Worm (Caenorhabditis elegans) whole organism, L4 larva: ENCODE results near the gene F54F2.7.

ENCODE experiments used
- F10B5.3 ChIP-seq: sonication (generic microtip); optimal IDR thresholded peaks from 2 replicates; lab custom pipeline; 2016; ENCODE audit warnings: mild to moderate bottlenecking, missing genetic modification characterization, missing compliant biosample characterization
- F26F4.8 ChIP-seq: fragments of 200-800 bp; sonication (Bioruptor generic); conservative IDR thresholded peaks from 2 replicates; pipeline ENCODE4 v1.3.6; 2022; ENCODE audit warnings: missing genetic modification characterization, missing compliant biosample characterization
- F37D6.2 ChIP-seq: sonication (generic microtip); optimal IDR thresholded peaks from 2 replicates; lab custom pipeline; 2016; ENCODE audit warnings: mild to moderate bottlenecking, missing genetic modification characterization, missing compliant biosample characterization
- F49E8.2 ChIP-seq: sonication (generic microtip); optimal IDR thresholded peaks from 2 replicates; lab custom pipeline; 2016; ENCODE audit warnings: missing compliant biosample characterization, mild to moderate bottlenecking, missing genetic modification characterization, borderline replicate concordance
- R02D3.7 ChIP-seq: fragments of 150-350 bp; sonication (generic microtip); optimal IDR thresholded peaks from 3 replicates; lab custom pipeline; 2014; ENCODE audit warnings: missing biosample characterization, missing genetic modification characterization
- T20F7.1 ChIP-seq: fragments of 200-800 bp; sonication (Bioruptor generic); optimal IDR thresholded peaks from 2 replicates; lab custom pipeline; 2018; ENCODE audit warnings: mild to moderate bottlenecking, missing genetic modification characterization, missing compliant biosample characterization
- ZK337.2 ChIP-seq: fragments of 200-800 bp; sonication (Bioruptor generic); IDR thresholded peaks from 2 replicates; pipeline ENCODE4 v1.3.6; 2022; ENCODE audit warnings: missing genetic modification reagents, missing genetic modification characterization, missing compliant biosample characterization
- arid-1 ChIP-seq: fragments of 200-800 bp; sonication (Bioruptor generic); conservative IDR thresholded peaks from 2 replicates; pipeline ENCODE4 v1.3.6; 2022; ENCODE audit warnings: missing genetic modification reagents, missing genetic modification characterization, missing compliant biosample characterization
- ceh-28 ChIP-seq: fragments of 150-350 bp; optimal IDR thresholded peaks from 2 replicates; lab custom pipeline; 2014; ENCODE audit warnings: missing biosample characterization, missing genetic modification reagents, missing genetic modification characterization
- ceh-62 ChIP-seq: sonication (generic microtip); optimal IDR thresholded peaks from 2 replicates; lab custom pipeline; 2017; ENCODE audit warnings: missing biosample characterization, missing genetic modification characterization
- ces-1 ChIP-seq: fragments of 150-350 bp; sonication (generic microtip); optimal IDR thresholded peaks from 4 replicates; lab custom pipeline; 2014; ENCODE audit warnings: missing biosample characterization, missing genetic modification reagents, missing genetic modification characterization
- daf-12 ChIP-seq: fragments of 150-350 bp; optimal IDR thresholded peaks from 2 replicates; lab custom pipeline; 2014; ENCODE audit warnings: missing biosample characterization, missing genetic modification reagents, missing genetic modification characterization
- daf-16 ChIP-seq, 3 experiments: sonication (generic microtip); optimal IDR thresholded peaks; 2 replicates each; lab custom pipeline; 2016 to 2017; ENCODE audit warnings: missing genetic modification characterization in 3 of 3, missing genetic modification reagents in 3 of 3, mild to moderate bottlenecking in 2 of 3, missing compliant biosample characterization in 2 of 3, missing biosample characterization in 1 of 3, moderate library complexity in 1 of 3
- daf-8 ChIP-seq: fragments of 200-800 bp; sonication (Bioruptor generic); IDR thresholded peaks from 2 replicates; pipeline ENCODE4 v1.3.6; 2022; ENCODE audit warnings: missing genetic modification characterization, missing compliant biosample characterization
- dmd-6 ChIP-seq: fragments of 200-800 bp; sonication (Bioruptor generic); IDR thresholded peaks from 2 replicates; pipeline ENCODE4 v1.3.6; 2022; ENCODE audit warnings: missing genetic modification reagents, missing genetic modification characterization, missing compliant biosample characterization
- dpl-1 ChIP-seq: fragments of 150-350 bp; optimal IDR thresholded peaks from 2 replicates; lab custom pipeline; 2014; ENCODE audit warnings: missing biosample characterization, missing genetic modification reagents, missing genetic modification characterization
- dve-1 ChIP-seq: sonication (generic microtip); optimal IDR thresholded peaks from 2 replicates; lab custom pipeline; 2017; ENCODE audit warnings: antibody characterized with exemption, mild to moderate bottlenecking, missing genetic modification characterization, missing compliant biosample characterization; ENCODE audit not compliant: insufficient read depth
- egl-43 ChIP-seq: fragments of 200-800 bp; sonication (Bioruptor generic); IDR thresholded peaks from 2 replicates; pipeline ENCODE4 v1.3.6; 2022; ENCODE audit warnings: missing genetic modification reagents, missing genetic modification characterization, missing compliant biosample characterization
- hif-1 ChIP-seq, 2 experiments: sonication (generic microtip); optimal IDR thresholded peaks; 2 replicates each; lab custom pipeline; 2016 to 2017; ENCODE audit warnings: missing compliant biosample characterization in 2 of 2, missing genetic modification characterization in 2 of 2, missing genetic modification reagents in 2 of 2, missing genotype in 2 of 2, mild to moderate bottlenecking in 1 of 2
- hlh-11 ChIP-seq: fragments of 200-800 bp; sonication (Bioruptor generic); optimal IDR thresholded peaks from 2 replicates; lab custom pipeline; 2018; ENCODE audit warnings: mild to moderate bottlenecking, missing genetic modification characterization, missing compliant biosample characterization
- jun-1 ChIP-seq: fragments of 150-350 bp; optimal IDR thresholded peaks from 2 replicates; lab custom pipeline; 2014; ENCODE audit warnings: missing biosample characterization, missing genetic modification reagents, missing genetic modification characterization
- lim-7 ChIP-seq: fragments of 200-800 bp; sonication (Bioruptor generic); IDR thresholded peaks from 2 replicates; pipeline ENCODE4 v1.3.6; 2022; ENCODE audit warnings: missing genetic modification characterization, missing compliant biosample characterization
- lin-13 ChIP-seq: fragments of 150-350 bp; optimal IDR thresholded peaks from 2 replicates; lab custom pipeline; 2014; ENCODE audit warnings: missing biosample characterization, missing genetic modification reagents, missing genetic modification characterization
- lin-15B ChIP-seq: fragments of 150-350 bp; sonication (generic microtip); optimal IDR thresholded peaks from 3 replicates; lab custom pipeline; 2014; ENCODE audit warnings: missing biosample characterization, missing genetic modification characterization
- lin-38 ChIP-seq: fragments of 200-800 bp; sonication (Bioruptor generic); IDR thresholded peaks from 2 replicates; pipeline ENCODE4 v1.3.6; 2022; ENCODE audit warnings: missing genetic modification reagents, missing genetic modification characterization, missing compliant biosample characterization
- mdl-1 ChIP-seq, 2 experiments: fragments of 150-350 bp in 1 of 2; sonication (generic microtip) in 1 of 2; optimal IDR thresholded peaks; 2 replicates each; lab custom pipeline; 2014 to 2017; ENCODE audit warnings: missing biosample characterization in 2 of 2, missing genetic modification characterization in 2 of 2
- mep-1 ChIP-seq: fragments of 150-350 bp; sonication (generic microtip); optimal IDR thresholded peaks from 3 replicates; lab custom pipeline; 2014; ENCODE audit warnings: missing biosample characterization, missing genetic modification characterization
- mes-2 ChIP-seq: sonication (generic microtip); optimal IDR thresholded peaks from 2 replicates; lab custom pipeline; 2016; ENCODE audit warnings: missing genotype, mild to moderate bottlenecking, missing genetic modification characterization, missing compliant biosample characterization; ENCODE audit not compliant: poor library complexity, severe bottlenecking
- mxl-3 ChIP-seq: fragments of 200-800 bp; sonication (Bioruptor generic); optimal IDR thresholded peaks from 2 replicates; lab custom pipeline; 2018; ENCODE audit warnings: mild to moderate bottlenecking, missing genetic modification characterization, missing compliant biosample characterization
- nhr-102 ChIP-seq: sonication (generic microtip); optimal IDR thresholded peaks from 2 replicates; lab custom pipeline; 2016; ENCODE audit warnings: mild to moderate bottlenecking, missing genetic modification characterization, moderate library complexity, missing compliant biosample characterization
- nhr-237 ChIP-seq: sonication (generic microtip); optimal IDR thresholded peaks from 2 replicates; lab custom pipeline; 2017; ENCODE audit warnings: missing biosample characterization, missing genetic modification characterization
- nhr-25 ChIP-seq: sonication (generic microtip); optimal IDR thresholded peaks from 2 replicates; lab custom pipeline; 2017; ENCODE audit warnings: missing genetic modification characterization, mild to moderate bottlenecking, missing compliant biosample characterization, antibody characterized with exemption, moderate library complexity, borderline replicate concordance; ENCODE audit not compliant: insufficient read depth
- nhr-42 ChIP-seq: fragments of 200-800 bp; sonication (Bioruptor generic); IDR thresholded peaks from 2 replicates; pipeline ENCODE4 v1.3.6; 2022; ENCODE audit warnings: missing genetic modification characterization, missing compliant biosample characterization
- nhr-48 ChIP-seq: sonication (generic microtip); optimal IDR thresholded peaks from 2 replicates; lab custom pipeline; 2016; ENCODE audit warnings: mild to moderate bottlenecking, missing genetic modification characterization, missing compliant biosample characterization
- php-3 ChIP-seq: fragments of 200-800 bp; sonication (Bioruptor generic); IDR thresholded peaks from 2 replicates; pipeline ENCODE4 v1.3.6; 2022; ENCODE audit warnings: missing genetic modification reagents, missing genetic modification characterization, missing compliant biosample characterization
- saeg-2 ChIP-seq: fragments of 200-800 bp; sonication (Bioruptor generic); IDR thresholded peaks from 2 replicates; pipeline ENCODE4 v1.3.6; 2022; ENCODE audit warnings: missing genetic modification reagents, missing genetic modification characterization, missing compliant biosample characterization
- snpc-1.2 ChIP-seq: fragments of 200-800 bp; sonication (Bioruptor generic); IDR thresholded peaks from 2 replicates; pipeline ENCODE4 v1.3.6; 2022; ENCODE audit warnings: missing genetic modification reagents, missing genetic modification characterization, missing compliant biosample characterization
- tag-97 ChIP-seq: fragments of 200-800 bp; sonication (Bioruptor generic); IDR thresholded peaks from 2 replicates; pipeline ENCODE4 v1.3.6; 2022; ENCODE audit warnings: missing genetic modification characterization, missing compliant biosample characterization
- tra-1 ChIP-seq: fragments of 200-800 bp; sonication (Bioruptor generic); IDR thresholded peaks from 2 replicates; pipeline ENCODE4 v1.3.6; 2022; ENCODE audit warnings: missing genetic modification reagents, missing genetic modification characterization, missing compliant biosample characterization
- unc-130 ChIP-seq: sonication (generic microtip); optimal IDR thresholded peaks from 2 replicates; lab custom pipeline; 2016; ENCODE audit warnings: missing genetic modification reagents, missing genetic modification characterization, missing compliant biosample characterization
- vab-7 ChIP-seq: fragments of 200-800 bp; sonication (Bioruptor generic); IDR thresholded peaks from 2 replicates; pipeline ENCODE4 v1.3.6; 2022; ENCODE audit warnings: missing genetic modification reagents, missing genetic modification characterization, missing compliant biosample characterization
- zag-1 ChIP-seq: fragments of 150-350 bp; optimal IDR thresholded peaks from 2 replicates; lab custom pipeline; 2014; ENCODE audit warnings: missing biosample characterization, missing genetic modification characterization
- zfp-2 ChIP-seq: sonication (generic microtip); optimal IDR thresholded peaks from 2 replicates; lab custom pipeline; 2016; ENCODE audit warnings: mild to moderate bottlenecking, missing genetic modification characterization, missing compliant biosample characterization
- zfp-3 ChIP-seq: fragments of 200-800 bp; sonication (Bioruptor generic); conservative IDR thresholded peaks from 2 replicates; pipeline ENCODE4 v1.3.6; 2022; ENCODE audit warnings: missing genetic modification reagents, missing genetic modification characterization, missing compliant biosample characterization
- zip-2 ChIP-seq: fragments of 150-350 bp; optimal IDR thresholded peaks from 2 replicates; lab custom pipeline; 2014; ENCODE audit warnings: missing biosample characterization, missing genetic modification characterization
- ztf-7 ChIP-seq: fragments of 150-350 bp; optimal IDR thresholded peaks from 2 replicates; lab custom pipeline; 2014; ENCODE audit warnings: missing biosample characterization, missing genetic modification characterization

The F54F2.7 gene

ce11 chrIII:8795595-8796141 lies 11.5 kb downstream of the F54F2.7 start (continued):
- TF ChIP-seq hif-1 (tag; optimal IDR thresholded peaks at IDR 0.05; lab: Kevin White, UChicago): peak; percentile 75 to 88
- TF ChIP-seq zag-1 (tag; lab: Kevin White, UChicago): peak; percentile 78
- TF ChIP-seq lin-13 (GFP tag; lab: Kevin White, UChicago): peak; percentile 94
- TF ChIP-seq dpl-1 (GFP tag; lab: Kevin White, UChicago): peak; percentile 68
- TF ChIP-seq zfp-2 (tag; lab: Kevin White, UChicago): no peak
- peak; percentile 91 for TF ChIP-seq saeg-2
- peak; percentile 96 for TF ChIP-seq nhr-48 (tag; lab: Kevin White, UChicago)
- no peak for TF ChIP-seq F26F4.8 (GFP tag; lab: Robert Waterston, UW)
- 0 out of 2 replicates have a peak, but pooled peaks have one; percentile 14 for TF ChIP-seq zfp-3
- no peak for TF ChIP-seq zip-2 (tag; lab: Kevin White, UChicago)

ce11 chrIII:8794793-8795192 lies 12.4 kb downstream of the F54F2.7 start:
- TF ChIP-seq T20F7.1 (GFP tag; lab: Kevin White, UChicago): peak; percentile 39
- no peak for TF ChIP-seq ceh-62 (tag; lab: Kevin White, UChicago)
- peak; percentile 48 for TF ChIP-seq nhr-102 (tag; lab: Kevin White, UChicago)
- TF ChIP-seq lin-38: peak; percentile 64
- TF ChIP-seq nhr-42 (GFP tag; lab: Robert Waterston, UW): no peak
- TF ChIP-seq arid-1 (GFP tag; lab: Robert Waterston, UW): peak; percentile 69
- TF ChIP-seq daf-12 (tag; lab: Kevin White, UChicago): no peak
- TF ChIP-seq lin-13 (GFP tag; lab: Kevin White, UChicago): peak; percentile 25
- no peak for TF ChIP-seq unc-130
- 0 out of 2 replicates have a peak, but pooled peaks have one; percentile 8 for TF ChIP-seq php-3 (GFP tag; lab: Robert Waterston, UW)
- TF ChIP-seq dve-1 (tag; lab: Kevin White, UChicago): peak; percentile 77
- peak; percentile 95 for TF ChIP-seq hlh-11 (tag; lab: Kevin White, UChicago)
- no peak for TF ChIP-seq R02D3.7 (tag; lab: Kevin White, UChicago)
- TF ChIP-seq ceh-28: no peak
- TF ChIP-seq mep-1 (tag; lab: Kevin White, UChicago): peak; percentile 85
- peak; percentile 16 for TF ChIP-seq F10B5.3 (tag; lab: Kevin White, UChicago)
- TF ChIP-seq dpl-1 (GFP tag; lab: Kevin White, UChicago): peak; percentile 47
- TF ChIP-seq mes-2 (tag; lab: Kevin White, UChicago): peak; percentile 76
- 0 out of 2 replicates have a peak, but pooled peaks have one; percentile 57 for TF ChIP-seq zfp-3
- no peak for TF ChIP-seq daf-16 (GFP tag; optimal IDR thresholded peaks at IDR 0.05; lab: Kevin White, UChicago)
- TF ChIP-seq daf-16 (tag; optimal IDR thresholded peaks at IDR 0.05; lab: Kevin White, UChicago): peak; percentile 53
- TF ChIP-seq zip-2 (tag; lab: Kevin White, UChicago): no peak
- no peak for TF ChIP-seq ZK337.2
- peak; percentile 28 for TF ChIP-seq jun-1 (tag; lab: Kevin White, UChicago)
- TF ChIP-seq mxl-3: peak; percentile 88
- peak; percentile 75; the same call in 1 of the 2 replicates for TF ChIP-seq tra-1
- peak; percentile 83 for TF ChIP-seq dmd-6 (GFP tag; lab: Robert Waterston, UW)
- TF ChIP-seq lin-15B: no peak
- TF ChIP-seq mdl-1 (tag; optimal IDR thresholded peaks at IDR 0.05; lab: Kevin White, UChicago): peak; percentile 38 to 80
- no peak for TF ChIP-seq ces-1 (GFP tag; lab: Kevin White, UChicago)
- 0 out of 2 replicates have a peak, but pooled peaks have one; percentile 38 for TF ChIP-seq vab-7 (GFP tag; lab: Robert Waterston, UW)
- TF ChIP-seq snpc-1.2 (GFP tag; lab: Robert Waterston, UW): no peak
- TF ChIP-seq F37D6.2: no peak
- TF ChIP-seq nhr-237 (tag; lab: Kevin White, UChicago): no peak
- TF ChIP-seq F49E8.2 (tag; lab: Kevin White, UChicago): no peak
- TF ChIP-seq ztf-7 (tag; lab: Kevin White, UChicago): peak; percentile 25
- no peak for TF ChIP-seq tag-97
- no peak for TF ChIP-seq daf-8 (GFP tag; lab: Robert Waterston, UW)
- TF ChIP-seq zag-1 (tag; lab: Kevin White, UChicago): no peak
- peak; percentile 80 for TF ChIP-seq egl-43
- TF ChIP-seq hif-1 (tag; optimal IDR thresholded peaks at IDR 0.05; lab: Kevin White, UChicago): peak in 1 of 2 experiments; percentile 55
- peak; percentile 89 for TF ChIP-seq nhr-25
- no peak for TF ChIP-seq lim-7 (GFP tag; lab: Robert Waterston, UW)
